Worm (Caenorhabditis elegans): ENCODE results near the gene T25D3.3.

Gene T25D3.3

DNA sequence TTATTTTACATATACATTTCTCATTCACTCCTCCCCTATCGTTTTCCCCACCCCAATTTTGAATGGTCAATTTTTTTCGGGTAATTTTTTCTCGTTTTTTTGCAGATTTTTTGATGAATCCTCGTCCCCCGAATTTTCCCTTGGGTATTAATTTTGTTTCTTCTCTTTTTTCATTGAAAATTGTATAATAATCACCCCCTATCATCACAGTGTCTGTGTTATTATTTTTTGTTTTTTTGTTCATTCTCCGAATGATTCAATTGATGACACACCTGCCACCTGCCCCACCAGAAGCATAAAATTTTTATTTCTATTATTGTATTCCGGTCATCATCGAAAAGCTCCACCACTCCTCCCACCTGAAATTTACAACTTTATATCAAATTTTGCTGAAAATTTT, at the start of gene T25D3.3:
T25D3.3 (plus strand) TSS at position 301 of the 400 bp plus-strand sequence.
- TF ChIP-seq dao-5 (tag; optimal IDR thresholded peaks at IDR 0.05) (no peak), W03F9.2 (tag; optimal IDR thresholded peaks at IDR 0.05) (no peak), him-1 (tag; optimal IDR thresholded peaks at IDR 0.05) (no peak)

DNA sequence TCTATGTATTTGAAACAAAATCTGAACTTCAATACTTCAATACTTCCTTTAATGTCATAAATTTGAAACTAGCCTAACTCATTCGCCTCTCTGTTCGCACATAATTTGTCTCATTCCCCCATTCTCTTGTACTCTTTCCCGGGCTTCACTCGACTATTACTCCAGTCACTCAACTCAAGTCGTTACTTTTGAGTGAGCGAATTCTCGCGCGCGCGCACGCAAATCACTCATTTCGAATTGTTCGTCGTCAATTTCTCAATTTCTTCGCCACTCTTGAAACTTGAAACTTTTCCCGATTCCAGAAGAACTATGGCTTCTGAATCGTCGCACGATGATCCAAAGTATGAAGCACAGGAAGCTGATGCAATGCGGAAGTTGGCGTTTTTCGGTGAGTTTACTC, 48.1 kb upstream of the T25D3.3 start, which contains the start of gene col-68:
col-68 (plus strand) TSS at position 301 of the 400 bp plus-strand sequence.
- TF ChIP-seq him-1 (tag; optimal IDR thresholded peaks at IDR 0.05) = no peak
- no peak for TF ChIP-seq W03F9.2 (tag; optimal IDR thresholded peaks at IDR 0.05)
- no peak for TF ChIP-seq dao-5 (tag; optimal IDR thresholded peaks at IDR 0.05)

DNA sequence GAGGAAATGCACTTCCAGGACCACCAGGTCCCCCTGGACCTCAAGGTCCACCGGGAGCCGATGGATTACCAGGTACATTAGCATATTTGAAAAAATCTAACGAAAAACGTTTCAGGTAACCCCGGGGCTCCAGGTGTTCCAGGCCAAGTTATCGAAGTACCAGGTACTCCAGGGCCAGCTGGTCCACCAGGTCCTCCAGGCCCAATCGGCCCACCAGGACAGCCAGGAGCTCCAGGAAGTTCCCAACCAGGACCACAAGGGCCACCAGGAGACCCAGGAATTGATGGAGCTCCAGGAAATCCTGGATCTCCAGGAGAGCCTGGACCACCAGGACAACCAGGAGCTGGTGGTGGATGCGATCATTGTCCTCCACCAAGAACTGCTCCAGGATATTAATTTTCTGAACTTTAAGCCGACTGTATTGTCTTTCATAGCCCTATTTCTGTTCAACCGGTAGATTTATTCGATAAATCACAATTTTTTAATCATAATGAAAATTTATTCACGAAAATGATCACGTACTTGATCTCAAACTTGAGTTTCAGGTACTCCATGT, 47.0 kb upstream of the T25D3.3 start:
- TF ChIP-seq W03F9.2 (tag; optimal IDR thresholded peaks at IDR 0.05) (no peak), him-1 (tag; optimal IDR thresholded peaks at IDR 0.05) (no peak), dao-5 (tag; optimal IDR thresholded peaks at IDR 0.05) (no peak)

DNA sequence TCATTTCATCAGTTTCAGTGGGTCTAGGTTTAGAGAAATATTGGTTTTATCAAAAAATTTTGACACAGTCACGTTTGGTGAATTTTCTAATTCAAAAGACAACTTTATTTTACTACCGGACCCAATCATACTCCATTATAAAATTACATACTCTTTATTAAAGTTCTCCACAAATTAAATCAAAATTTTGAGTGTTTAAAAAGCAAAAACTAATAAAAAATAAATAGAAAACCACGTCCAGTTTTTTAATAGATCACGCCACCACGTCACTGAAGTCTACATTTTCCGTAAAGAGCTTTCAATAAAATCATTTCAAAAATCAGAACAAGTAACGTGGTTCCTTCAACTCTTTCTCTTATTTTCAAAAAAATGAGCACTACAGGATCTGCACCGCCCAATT, 46.5 kb upstream of the T25D3.3 start, which contains the start of gene txt-1:
txt-1 (plus strand) TSS at position 301 of the 400 bp plus-strand sequence.
- TF ChIP-seq dao-5 (tag; optimal IDR thresholded peaks at IDR 0.05) (no peak), W03F9.2 (tag; optimal IDR thresholded peaks at IDR 0.05) (no peak), him-1 (tag; optimal IDR thresholded peaks at IDR 0.05) (no peak)

DNA sequence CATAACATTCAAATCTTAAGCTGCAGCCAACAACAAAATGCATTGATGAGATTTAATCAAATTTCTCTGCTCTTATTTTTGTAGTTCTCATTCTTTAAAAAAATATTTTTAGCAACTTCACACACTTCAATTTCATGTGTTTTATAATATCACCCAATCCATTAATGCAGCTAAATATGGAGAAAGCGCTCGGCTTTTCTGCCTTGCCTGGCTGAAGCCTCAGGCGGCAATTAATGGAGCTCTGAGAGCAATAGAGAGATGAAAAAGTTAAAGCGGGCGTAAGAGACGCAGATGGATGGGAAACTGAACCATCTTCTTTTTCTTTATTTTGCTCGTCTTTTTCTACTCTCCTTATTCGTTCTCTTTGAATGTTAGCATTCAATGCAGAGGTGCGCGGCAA, 44.7 kb upstream of the T25D3.3 start:
- no peak for TF ChIP-seq dao-5 (tag; optimal IDR thresholded peaks at IDR 0.05)
- no peak for TF ChIP-seq him-1 (tag; optimal IDR thresholded peaks at IDR 0.05)
- no peak for TF ChIP-seq W03F9.2 (tag; optimal IDR thresholded peaks at IDR 0.05)

DNA sequence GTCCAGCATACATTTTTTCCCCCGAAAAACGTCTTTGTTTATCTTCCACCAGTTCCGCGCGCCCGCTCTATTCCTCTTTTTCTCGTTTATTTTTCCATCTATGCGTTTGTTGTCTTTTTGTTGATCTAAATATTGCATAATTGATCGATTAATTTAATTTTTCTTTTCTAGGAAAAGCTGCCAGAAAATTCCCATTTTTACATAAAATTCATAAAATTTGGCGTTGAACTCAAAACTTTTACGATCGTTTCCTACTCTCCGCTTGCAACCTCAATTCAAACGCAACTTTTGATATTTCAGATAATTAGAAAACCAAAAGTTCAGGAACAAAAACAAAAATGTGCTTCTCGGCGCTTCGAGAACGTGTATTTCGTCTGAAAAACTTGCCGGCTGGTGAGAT, 43.5 kb upstream of the T25D3.3 start, which contains the start of gene C50D2.2:
C50D2.2 (plus strand) TSS at position 301 of the 400 bp plus-strand sequence.
- TF ChIP-seq him-1 (tag; optimal IDR thresholded peaks at IDR 0.05) (no peak), W03F9.2 (tag; optimal IDR thresholded peaks at IDR 0.05) (no peak), dao-5 (tag; optimal IDR thresholded peaks at IDR 0.05) (no peak)

DNA sequence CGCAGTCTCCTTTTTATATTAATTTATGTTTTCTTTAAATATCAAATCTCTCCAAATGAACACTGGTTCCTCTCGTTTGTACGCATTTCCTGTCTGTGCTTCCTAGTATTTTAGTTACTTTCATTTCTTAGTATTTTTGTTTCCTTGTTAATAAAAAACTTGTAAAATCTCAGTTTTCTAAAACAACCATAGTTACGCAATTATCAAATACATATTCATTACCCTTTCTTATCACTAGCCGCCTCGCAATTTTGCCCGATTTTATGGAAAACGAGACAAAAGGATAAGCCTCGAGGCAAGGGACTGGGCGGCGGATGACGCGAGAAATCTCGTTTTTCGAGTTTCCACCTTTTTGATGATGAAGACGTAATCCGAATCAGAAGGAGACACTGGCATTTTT, 41.1 kb upstream of the T25D3.3 start, which contains the start of gene C50D2.1:
C50D2.1 (plus strand) TSS at position 301 of the 400 bp plus-strand sequence.
- TF ChIP-seq him-1 (tag; optimal IDR thresholded peaks at IDR 0.05) (no peak), dao-5 (tag; optimal IDR thresholded peaks at IDR 0.05) (no peak), W03F9.2 (tag; optimal IDR thresholded peaks at IDR 0.05) (no peak)

DNA sequence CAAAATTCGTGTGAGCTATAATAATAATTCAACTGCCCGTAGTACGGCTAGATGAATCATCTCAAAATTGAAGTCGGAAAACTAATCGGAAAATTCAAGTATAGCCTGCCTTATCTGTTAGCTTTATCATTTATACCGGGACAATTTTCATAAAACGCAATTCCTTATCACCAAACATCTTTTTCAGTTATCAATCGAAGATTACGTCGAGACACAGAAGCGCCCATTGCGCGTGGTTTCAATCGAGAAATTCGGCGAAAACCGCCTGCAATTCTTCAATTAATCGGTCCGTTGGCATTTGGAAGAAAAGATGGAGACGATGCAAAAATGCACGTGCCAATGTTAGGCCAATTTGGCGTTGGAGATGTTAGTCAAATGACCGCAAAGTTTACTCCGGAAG, 40.2 kb upstream of the T25D3.3 start:
- TF ChIP-seq dao-5 (tag; optimal IDR thresholded peaks at IDR 0.05) (no peak), him-1 (tag; optimal IDR thresholded peaks at IDR 0.05) (no peak), W03F9.2 (tag; optimal IDR thresholded peaks at IDR 0.05) (no peak)

DNA sequence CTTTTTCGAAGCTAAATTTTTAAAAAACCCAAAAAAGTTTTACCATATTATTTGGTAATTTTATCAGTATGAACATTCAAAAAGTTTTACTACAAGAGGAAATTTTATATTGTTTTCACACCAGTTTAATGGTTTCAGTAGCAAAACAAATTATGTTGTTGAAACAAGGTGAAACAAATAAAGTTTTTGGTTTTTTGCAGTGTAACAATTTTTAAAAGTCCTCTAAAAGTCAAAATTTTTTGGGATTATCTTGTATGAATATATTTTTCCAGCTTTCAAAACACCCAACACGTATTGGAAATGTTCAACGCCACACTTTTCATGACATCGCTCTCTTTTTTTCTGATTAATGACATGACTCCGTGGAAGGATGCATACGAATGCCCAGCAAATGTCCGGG, 35.5 kb upstream of the T25D3.3 start, which contains the start of gene srt-54:
srt-54 (plus strand) TSS at position 301 of the 400 bp plus-strand sequence.
- TF ChIP-seq W03F9.2 (tag; optimal IDR thresholded peaks at IDR 0.05) (no peak), dao-5 (tag; optimal IDR thresholded peaks at IDR 0.05) (no peak), him-1 (tag; optimal IDR thresholded peaks at IDR 0.05) (no peak)

DNA sequence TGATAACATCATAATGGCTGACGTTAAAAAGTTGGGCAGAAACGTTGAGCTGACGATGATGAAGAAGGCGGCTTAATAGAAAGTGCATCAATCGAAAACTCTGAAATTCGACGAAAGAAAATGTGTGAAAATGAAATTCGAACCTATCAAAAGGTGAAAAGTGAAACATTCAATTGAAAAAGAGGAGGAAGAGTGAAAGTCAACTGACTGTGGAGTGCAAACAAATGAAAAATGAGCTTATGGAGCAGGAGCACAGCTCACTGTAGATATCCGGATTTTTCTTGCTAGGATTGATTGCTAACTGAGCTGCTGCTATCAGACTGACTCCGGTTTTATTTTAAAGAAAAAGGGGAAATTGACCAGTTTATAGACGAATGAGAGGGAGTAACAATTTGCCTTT, 31.3 kb upstream of the T25D3.3 start, which contains the start of gene K10B4.3:
K10B4.3 (minus strand) TSS at position 101 of the 400 bp plus-strand sequence.
- no peak for TF ChIP-seq W03F9.2 (tag; optimal IDR thresholded peaks at IDR 0.05)
- TF ChIP-seq him-1 (tag; optimal IDR thresholded peaks at IDR 0.05) = no peak
- TF ChIP-seq dao-5 (tag; optimal IDR thresholded peaks at IDR 0.05) = no peak

DNA sequence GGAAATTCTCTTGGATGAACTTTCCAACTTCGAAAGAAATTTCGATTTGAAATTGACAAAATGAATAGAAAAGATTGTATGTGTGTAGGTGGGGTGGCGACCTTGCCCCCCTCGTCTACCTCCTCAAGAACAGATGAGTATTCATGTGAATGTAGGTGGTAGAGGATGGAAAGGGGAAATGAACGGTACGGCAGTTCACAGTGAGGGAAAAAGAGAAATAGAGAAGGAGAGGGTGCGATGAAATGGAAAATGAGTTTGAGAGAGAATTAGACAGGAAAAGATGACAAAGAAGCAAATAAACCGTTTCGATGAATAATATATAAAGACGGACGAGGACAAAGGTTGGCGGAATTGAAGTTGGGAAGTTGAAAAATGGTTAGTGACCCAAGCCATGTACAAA, 30.4 kb upstream of the T25D3.3 start:
- TF ChIP-seq dao-5 (tag; optimal IDR thresholded peaks at IDR 0.05) (no peak), him-1 (tag; optimal IDR thresholded peaks at IDR 0.05) (no peak), W03F9.2 (tag; optimal IDR thresholded peaks at IDR 0.05) (no peak)

DNA sequence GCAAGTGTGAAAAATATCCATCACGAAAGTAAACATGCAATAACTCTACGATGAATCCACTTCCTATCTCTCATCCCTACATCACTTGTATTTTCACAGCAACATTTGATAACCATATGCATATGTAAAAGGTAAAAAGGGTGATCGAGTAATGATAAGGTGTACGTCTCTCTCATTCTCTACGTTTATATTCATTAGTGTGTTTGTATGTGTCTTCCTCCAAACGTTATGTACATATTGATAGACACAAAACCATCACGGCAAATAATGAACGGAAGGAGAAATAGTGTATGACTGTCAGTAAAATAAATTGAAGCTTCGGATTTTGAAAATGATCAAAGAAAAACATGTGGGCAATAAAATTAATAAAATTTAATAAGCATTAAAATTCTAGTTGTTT, 29.9 kb upstream of the T25D3.3 start:
- no peak for TF ChIP-seq dao-5 (tag; optimal IDR thresholded peaks at IDR 0.05)
- TF ChIP-seq W03F9.2 (tag; optimal IDR thresholded peaks at IDR 0.05) = no peak
- no peak for TF ChIP-seq him-1 (tag; optimal IDR thresholded peaks at IDR 0.05)

DNA sequence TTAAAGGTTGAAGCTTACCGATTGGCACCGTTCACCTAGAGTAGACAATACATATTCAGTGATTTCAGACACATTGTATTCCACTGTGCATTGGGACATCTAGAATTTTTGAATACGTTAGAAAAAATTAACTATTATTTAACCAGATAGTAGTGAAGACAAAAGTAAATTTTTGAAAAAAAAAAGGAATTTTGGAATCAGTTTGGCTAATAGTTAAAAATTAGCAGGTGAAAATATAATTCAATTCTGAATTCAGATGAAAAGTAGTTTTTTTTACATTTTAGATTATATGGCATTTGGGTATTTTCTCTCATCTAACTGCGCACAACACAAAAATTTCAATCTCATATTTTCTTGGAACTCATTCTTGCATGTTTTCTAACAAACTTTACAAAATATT, 27.5 kb upstream of the T25D3.3 start, which contains the start of gene nmur-2:
nmur-2 (minus strand) TSS at position 101 of the 400 bp plus-strand sequence.
- TF ChIP-seq dao-5 (tag; optimal IDR thresholded peaks at IDR 0.05) (no peak), him-1 (tag; optimal IDR thresholded peaks at IDR 0.05) (no peak), W03F9.2 (tag; optimal IDR thresholded peaks at IDR 0.05) (no peak)

DNA sequence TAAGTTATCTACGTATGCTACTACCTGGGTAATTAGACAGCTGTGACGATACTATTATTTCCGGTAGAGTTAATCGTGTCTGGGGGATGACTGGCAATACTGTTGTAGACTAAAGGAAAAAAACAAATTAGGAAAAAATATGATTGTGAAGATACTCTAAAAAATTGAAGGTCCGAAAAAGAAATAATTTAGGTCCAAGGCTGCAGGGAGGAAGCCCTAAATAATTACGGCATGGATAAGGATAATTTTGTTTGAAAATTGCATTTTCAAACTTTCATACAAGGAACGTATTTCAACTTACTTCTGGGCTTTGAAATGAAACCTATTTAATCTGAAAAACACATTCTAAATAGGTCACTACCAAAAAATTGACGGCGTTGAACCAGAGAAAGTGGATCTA, 23.5 kb upstream of the T25D3.3 start, which contains the start of gene srd-3:
srd-3 (minus strand) TSS at position 101 of the 400 bp plus-strand sequence.
- no peak for TF ChIP-seq W03F9.2 (tag; optimal IDR thresholded peaks at IDR 0.05)
- TF ChIP-seq dao-5 (tag; optimal IDR thresholded peaks at IDR 0.05) = no peak
- no peak for TF ChIP-seq him-1 (tag; optimal IDR thresholded peaks at IDR 0.05)
